Worm (Caenorhabditis elegans) whole organism, L2 larva: ENCODE results near the gene eppl-1.
A peak's percentile ranks its signal among the peaks of the same experiment; 100 is the strongest.

Experiments used
- aly-2 ChIP-seq: fragments of 150-350 bp; optimal IDR thresholded peaks from 2 replicates; lab custom pipeline; 2014; ENCODE audit warnings: missing biosample characterization, missing genetic modification characterization
- ama-1 ChIP-seq: fragments of 150-350 bp; optimal IDR thresholded peaks from 2 replicates; lab custom pipeline; 2018; ENCODE audit warnings: inconsistent platforms
- ceh-82 ChIP-seq: fragments of 150-350 bp; optimal IDR thresholded peaks from 2 replicates; lab custom pipeline; 2014; ENCODE audit warnings: missing biosample characterization, missing genetic modification characterization
- dmd-4 ChIP-seq: sonication (generic microtip); optimal IDR thresholded peaks from 2 replicates; lab custom pipeline; 2017; ENCODE audit warnings: missing biosample characterization, missing genetic modification characterization
- lsy-2 ChIP-seq, 2 experiments: fragments of 150-350 bp in 1 of 2; sonication (generic microtip) in 1 of 2; optimal IDR thresholded peaks; 2 replicates each; lab custom pipeline; 2014 to 2017; ENCODE audit warnings: missing biosample characterization in 2 of 2, missing genetic modification characterization in 2 of 2
- mab-5 ChIP-seq: fragments of 150-350 bp; optimal IDR thresholded peaks from 2 replicates; lab custom pipeline; 2014; ENCODE audit warnings: missing biosample characterization, missing genetic modification characterization
- mdl-1 ChIP-seq, 2 experiments: fragments of 150-350 bp in 1 of 2; sonication (generic microtip) in 1 of 2; optimal IDR thresholded peaks; 2 replicates each; lab custom pipeline; 2017; ENCODE audit warnings: missing biosample characterization in 2 of 2, missing genetic modification characterization in 2 of 2
- nhr-6 ChIP-seq: fragments of 150-350 bp; optimal IDR thresholded peaks from 2 replicates; lab custom pipeline; 2014; ENCODE audit warnings: missing biosample characterization, missing genetic modification characterization
- zag-1 ChIP-seq: fragments of 150-350 bp; optimal IDR thresholded peaks from 2 replicates; lab custom pipeline; 2014; ENCODE audit warnings: missing biosample characterization, missing genetic modification characterization

DNA sequence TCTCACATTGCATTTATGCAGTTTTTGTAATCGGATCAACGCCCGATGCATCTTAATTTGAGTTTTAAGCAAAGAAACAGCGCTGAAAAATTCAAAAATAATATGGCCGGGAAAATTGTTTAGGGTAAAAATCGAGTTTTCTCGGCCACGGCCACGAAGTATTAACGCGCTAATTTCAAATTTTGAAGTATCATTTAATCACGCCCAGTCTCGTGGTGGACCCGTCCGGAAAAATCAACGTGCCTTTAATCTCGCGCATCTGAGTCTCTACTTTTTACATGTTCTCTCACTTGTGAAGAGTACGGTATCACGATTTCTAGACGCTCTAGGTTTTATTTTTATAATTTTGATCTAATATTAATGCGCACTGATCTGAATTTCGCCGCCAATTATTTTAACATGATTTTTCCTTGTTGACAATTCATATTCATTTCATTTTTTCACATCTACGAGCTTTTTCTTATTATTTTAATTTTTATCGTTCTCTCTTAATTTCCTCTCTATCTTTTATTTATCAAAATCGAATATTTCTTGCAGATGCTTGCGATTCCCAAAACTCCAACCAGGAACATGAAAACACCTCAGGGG is 47.3 kb upstream of the eppl-1 start, which contains the start of the genes acdh-13 and mesp-1:
- TF ChIP-seq lsy-2 (tag; optimal IDR thresholded peaks at IDR 0.05; lab: Kevin White, UChicago) (peak in 1 of 2 experiments; percentile 68), nhr-6 (tag; lab: Kevin White, UChicago) (no peak), zag-1 (tag; lab: Kevin White, UChicago) (no peak), ama-1 (no peak), mab-5 (no peak), mdl-1 (tag; optimal IDR thresholded peaks at IDR 0.05; lab: Kevin White, UChicago) (no peak), ceh-82 (tag; lab: Kevin White, UChicago) (no peak), dmd-4 (tag; lab: Kevin White, UChicago) (no peak), aly-2 (tag; lab: Kevin White, UChicago) (no peak)
